Worm (Caenorhabditis elegans) whole organism, L1 larva: Measurements from ENCODE around the gene F48G7.9.

Experiments used
- C34B4.2 ChIP-seq: sonication (generic microtip); optimal IDR thresholded peaks from 2 replicates; lab custom pipeline; 2017; ENCODE audit warnings: mild to moderate bottlenecking, missing genetic modification characterization, missing compliant biosample characterization
- aly-2 ChIP-seq: fragments of 150-350 bp; optimal IDR thresholded peaks from 2 replicates; lab custom pipeline; 2014; ENCODE audit warnings: missing biosample characterization, missing genetic modification characterization
- ces-1 ChIP-seq: fragments of 150-350 bp; optimal IDR thresholded peaks from 2 replicates; lab custom pipeline; 2014; ENCODE audit warnings: missing biosample characterization, missing genetic modification reagents, missing genetic modification characterization
- dpl-1 ChIP-seq, 3 experiments: fragments of 150-350 bp in 2 of 3; sonication (generic microtip) in 1 of 3; optimal IDR thresholded peaks; 2 replicates each; lab custom pipeline; 2014 to 2017; ENCODE audit warnings: missing biosample characterization in 3 of 3, missing genetic modification characterization in 3 of 3, missing genetic modification reagents in 3 of 3
- fos-1 ChIP-seq: fragments of 150-350 bp; optimal IDR thresholded peaks from 2 replicates; lab custom pipeline; 2014; ENCODE audit warnings: missing biosample characterization, missing genetic modification characterization
- hlh-17 ChIP-seq: fragments of 200-800 bp; sonication (Bioruptor generic); optimal IDR thresholded peaks from 2 replicates; lab custom pipeline; 2018; ENCODE audit warnings: missing genetic modification characterization, mild to moderate bottlenecking, missing compliant biosample characterization, moderate library complexity, borderline replicate concordance
- lin-35 ChIP-seq, 2 experiments: fragments of 150-350 bp; optimal IDR thresholded peaks; 2 replicates each; lab custom pipeline; 2014; ENCODE audit warnings: missing biosample characterization in 2 of 2, missing genetic modification characterization in 2 of 2, missing genetic modification reagents in 2 of 2
- pag-3 ChIP-seq: sonication (generic microtip); optimal IDR thresholded peaks from 2 replicates; lab custom pipeline; 2017; ENCODE audit warnings: missing genetic modification characterization, mild to moderate bottlenecking, missing compliant biosample characterization, antibody characterized with exemption, borderline replicate concordance; ENCODE audit not compliant: insufficient read depth
- pqm-1 ChIP-seq: sonication (generic microtip); optimal IDR thresholded peaks from 3 replicates; lab custom pipeline; 2017; ENCODE audit warnings: missing biosample characterization, missing genetic modification characterization
- snpc-4 ChIP-seq: fragments of 150-350 bp; optimal IDR thresholded peaks from 2 replicates; lab custom pipeline; 2014; ENCODE audit warnings: missing biosample characterization, missing genetic modification characterization
- snu-23 ChIP-seq: sonication (generic microtip); optimal IDR thresholded peaks from 2 replicates; lab custom pipeline; 2016; ENCODE audit warnings: missing genetic modification characterization, missing compliant biosample characterization
- unc-130 ChIP-seq: fragments of 150-350 bp; optimal IDR thresholded peaks from 2 replicates; lab custom pipeline; 2017; ENCODE audit warnings: missing biosample characterization, missing genetic modification characterization, inconsistent platforms
- unc-30 ChIP-seq: sonication (generic microtip); optimal IDR thresholded peaks from 2 replicates; lab custom pipeline; 2017; ENCODE audit warnings: missing biosample characterization, missing genetic modification characterization
- ztf-11 ChIP-seq, 2 experiments: sonication (generic microtip); optimal IDR thresholded peaks; 2 replicates each; lab custom pipeline; 2016 to 2017; ENCODE audit warnings: missing genetic modification characterization in 2 of 2, missing biosample characterization in 1 of 2, missing compliant biosample characterization in 1 of 2

DNA sequence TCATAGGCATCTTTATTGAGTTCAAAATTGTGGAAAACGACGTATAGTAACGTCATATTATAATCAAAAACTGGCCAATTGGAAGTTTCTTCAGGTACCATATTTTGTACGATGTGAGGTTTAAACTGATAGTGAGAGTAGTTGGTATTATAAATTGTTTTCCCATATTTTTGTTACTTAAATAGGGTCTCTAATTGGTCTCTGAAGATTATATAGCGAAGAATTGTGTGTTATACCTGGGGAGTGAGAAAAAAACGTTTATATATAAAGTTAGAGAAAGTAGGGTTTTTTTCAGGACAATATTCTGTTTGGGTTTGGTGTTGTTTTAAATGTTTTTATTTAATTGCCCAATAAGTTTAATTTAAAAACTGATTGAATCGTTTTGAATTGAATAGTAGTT, 3.5 kb downstream of the F48G7.9 start, which contains the start of gene srt-17:
- TF ChIP-seq unc-130 (tag; lab: Kevin White, UChicago) (no peak), pqm-1 (no peak), snu-23 (GFP tag; lab: Kevin White, UChicago) (no peak), ces-1 (no peak), snpc-4 (tag; lab: Kevin White, UChicago) (no peak), pag-3 (tag; lab: Kevin White, UChicago) (no peak), dpl-1 (GFP tag; optimal IDR thresholded peaks at IDR 0.05; lab: Kevin White, UChicago) (no peak), lin-35 (GFP tag; optimal IDR thresholded peaks at IDR 0.05; lab: Kevin White, UChicago) (no peak), hlh-17 (GFP tag; lab: Kevin White, UChicago) (no peak), ztf-11 (tag; optimal IDR thresholded peaks at IDR 0.05; lab: Kevin White, UChicago) (no peak), C34B4.2 (tag; lab: Kevin White, UChicago) (no peak), unc-30 (tag; lab: Kevin White, UChicago) (no peak), aly-2 (tag; lab: Kevin White, UChicago) (no peak), fos-1 (tag; lab: Kevin White, UChicago) (no peak)
